Worm (Caenorhabditis elegans): ENCODE measurements around the gene srbc-55.

srbc-55 gene

ce11 chrV:15798108-15798507 is 31.7 kb downstream of the srbc-55 start, which contains the start of gene T26E4.10:
T26E4.10 (minus strand) TSS chrV:15798208.
- TF ChIP-seq W03F9.2 (tag; optimal IDR thresholded peaks at IDR 0.05): no peak
- no peak for TF ChIP-seq him-1 (tag; optimal IDR thresholded peaks at IDR 0.05)
- no peak for TF ChIP-seq dao-5 (tag; optimal IDR thresholded peaks at IDR 0.05)

- no peak for TF ChIP-seq him-1 (tag; optimal IDR thresholded peaks at IDR 0.05)
- no peak for TF ChIP-seq W03F9.2 (tag; optimal IDR thresholded peaks at IDR 0.05)
- TF ChIP-seq dao-5 (tag; optimal IDR thresholded peaks at IDR 0.05): no peak
Measured at ce11 chrV:15796087-15796486, 33.7 kb downstream of the srbc-55 start, which contains the start of gene nhr-223. nhr-223 (plus strand) TSS chrV:15796387.

ce11 chrV:15793270-15793669 is 36.5 kb downstream of the srbc-55 start, which contains the start of gene T26E4.7:
T26E4.7 (plus strand) TSS chrV:15793570.
- TF ChIP-seq dao-5 (tag; optimal IDR thresholded peaks at IDR 0.05): no peak
- TF ChIP-seq W03F9.2 (tag; optimal IDR thresholded peaks at IDR 0.05): no peak
- no peak for TF ChIP-seq him-1 (tag; optimal IDR thresholded peaks at IDR 0.05)

- TF ChIP-seq W03F9.2 (tag; optimal IDR thresholded peaks at IDR 0.05): no peak
- no peak for TF ChIP-seq him-1 (tag; optimal IDR thresholded peaks at IDR 0.05)
- no peak for TF ChIP-seq dao-5 (tag; optimal IDR thresholded peaks at IDR 0.05)
Measured at ce11 chrV:15792409-15792808, 37.4 kb downstream of the srbc-55 start, which contains the start of gene T26E4.4. T26E4.4 (minus strand) TSS chrV:15792509.

ce11 chrV:15782494-15782893 is 47.3 kb downstream of the srbc-55 start, which contains the start of gene T26E4.3:
T26E4.3 (plus strand) TSS chrV:15782794.
- TF ChIP-seq W03F9.2 (tag; optimal IDR thresholded peaks at IDR 0.05) (no peak), him-1 (tag; optimal IDR thresholded peaks at IDR 0.05) (no peak), dao-5 (tag; optimal IDR thresholded peaks at IDR 0.05) (no peak)

ce11 chrV:15781086-15781485 is 48.7 kb downstream of the srbc-55 start, which contains the start of gene T26E4.2:
T26E4.2 (plus strand) TSS chrV:15781386.
- TF ChIP-seq W03F9.2 (tag; optimal IDR thresholded peaks at IDR 0.05) (no peak), dao-5 (tag; optimal IDR thresholded peaks at IDR 0.05) (no peak), him-1 (tag; optimal IDR thresholded peaks at IDR 0.05) (no peak)

ce11 chrV:15779128-15779729 is 50.6 kb downstream of the srbc-55 start, which contains the start of the genes nhr-285 and irld-52:
nhr-285 (minus strand) TSS chrV:15779228.
irld-52 (plus strand) TSS chrV:15779679.
- no peak for TF ChIP-seq dao-5 (tag; optimal IDR thresholded peaks at IDR 0.05)
- no peak for TF ChIP-seq W03F9.2 (tag; optimal IDR thresholded peaks at IDR 0.05)
- TF ChIP-seq him-1 (tag; optimal IDR thresholded peaks at IDR 0.05): no peak

Measured in whole organism, L4/young adult.